Fruit fly (Drosophila melanogaster) S2 (cell line): ENCODE results near the gene Ubr1.

Experiments used
- CG8478 ChIP-seq: fragments of >200 bp; optimal IDR thresholded peaks from 2 replicates; lab custom pipeline; 2018
- CTCF ChIP-seq, 2 experiments: fragments of >200 bp; optimal IDR thresholded peaks; 2 replicates each; lab custom pipeline; 2018

DNA sequence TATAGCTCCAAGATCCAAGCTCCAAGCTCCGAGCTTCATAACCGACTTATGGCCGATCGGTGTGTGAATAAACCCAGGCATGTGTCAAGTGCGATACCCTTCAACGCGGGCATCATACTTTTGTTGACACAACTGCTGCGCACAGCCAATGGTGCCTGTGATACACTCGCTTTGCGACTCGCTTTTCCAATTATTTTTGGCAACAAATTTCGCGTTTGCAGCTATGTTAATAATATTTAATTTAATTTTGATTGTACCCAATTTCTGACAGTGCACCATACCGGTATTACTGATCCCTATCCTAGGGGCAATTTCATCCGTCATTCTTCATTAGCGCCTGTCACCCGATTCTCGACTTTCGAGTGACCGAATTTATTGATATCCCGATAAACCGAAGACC lies 45.0 kb downstream of the Ubr1 start:
- TF ChIP-seq CTCF (optimal IDR thresholded peaks at IDR 0.05; lab: Kevin White, UChicago): no peak
- TF ChIP-seq CG8478 (lab: Kevin White, UChicago): no peak
